Worm (Caenorhabditis elegans) whole organism, young adult: Measurements from ENCODE around the gene Y116A8A.6.

ENCODE experiments used
- C06A6.2 ChIP-seq: fragments of 200-800 bp; sonication (Bioruptor generic); conservative IDR thresholded peaks from 2 replicates; pipeline ENCODE4 v1.3.6; 2022; ENCODE audit warnings: missing genetic modification characterization, missing compliant biosample characterization
- C17E4.6 ChIP-seq: fragments of 200-800 bp; sonication (Bioruptor generic); IDR thresholded peaks from 2 replicates; pipeline ENCODE4 v1.3.6; 2022; ENCODE audit warnings: missing genetic modification reagents, missing genetic modification characterization, missing compliant biosample characterization
- D2030.7 ChIP-seq: fragments of 200-800 bp; sonication (Bioruptor generic); IDR thresholded peaks from 2 replicates; pipeline ENCODE4 v1.3.6; 2022; ENCODE audit warnings: missing genetic modification reagents, missing genetic modification characterization, missing compliant biosample characterization
- F57A8.1 ChIP-seq: fragments of 200-800 bp; sonication (Bioruptor generic); optimal IDR thresholded peaks from 2 replicates; lab custom pipeline; 2018; ENCODE audit warnings: mild to moderate bottlenecking, missing genetic modification characterization, moderate library complexity, missing compliant biosample characterization
- K12H6.12 ChIP-seq: fragments of 200-800 bp; sonication (Bioruptor generic); optimal IDR thresholded peaks from 2 replicates; lab custom pipeline; 2018; ENCODE audit warnings: mild to moderate bottlenecking, missing genetic modification characterization, missing compliant biosample characterization
- Y56A3A.18 ChIP-seq: fragments of 200-800 bp; sonication (Bioruptor generic); IDR thresholded peaks from 2 replicates; pipeline ENCODE4 v1.3.6; 2022; ENCODE audit warnings: missing genetic modification reagents, missing genetic modification characterization, missing compliant biosample characterization
- Y67H2A.10 ChIP-seq: fragments of 200-800 bp; sonication (Bioruptor generic); conservative IDR thresholded peaks from 2 replicates; pipeline ENCODE4 v1.3.6; 2022; ENCODE audit warnings: missing genetic modification reagents, missing genetic modification characterization, missing compliant biosample characterization
- Y79H2A.3 ChIP-seq: fragments of 200-800 bp; sonication (Bioruptor generic); conservative IDR thresholded peaks from 2 replicates; pipeline ENCODE4 v1.3.6; 2022; ENCODE audit warnings: missing genetic modification reagents, missing genetic modification characterization, missing compliant biosample characterization
- Y95B8A.8 ChIP-seq: fragments of 200-800 bp; sonication (Bioruptor generic); IDR thresholded peaks from 2 replicates; pipeline ENCODE4 v1.3.6; 2022; ENCODE audit warnings: missing genetic modification reagents, missing genetic modification characterization, missing compliant biosample characterization
- ZK185.1 ChIP-seq: sonication (generic microtip); optimal IDR thresholded peaks from 2 replicates; lab custom pipeline; 2016; ENCODE audit warnings: mild to moderate bottlenecking, missing genetic modification characterization, missing compliant biosample characterization; ENCODE audit not compliant: poor library complexity, severe bottlenecking
- ama-1 ChIP-seq, 3 experiments: fragments of 150-350 bp in 1 of 3; sonication (generic microtip) in 2 of 3; optimal IDR thresholded peaks; 2 replicates each; lab custom pipeline; 2014 to 2018; ENCODE audit warnings: missing biosample characterization in 2 of 3, missing genetic modification characterization in 2 of 3, missing genetic modification reagents in 2 of 3
- aptf-2 ChIP-seq: fragments of 200-800 bp; sonication (Bioruptor generic); conservative IDR thresholded peaks from 2 replicates; pipeline ENCODE4 v1.3.6; 2022; ENCODE audit warnings: missing genetic modification reagents, missing genetic modification characterization, missing compliant biosample characterization
- aptf-3 ChIP-seq: fragments of 200-800 bp; sonication (Bioruptor generic); IDR thresholded peaks from 2 replicates; pipeline ENCODE4 v1.3.6; 2022; ENCODE audit warnings: missing genetic modification characterization, missing compliant biosample characterization
- attf-6 ChIP-seq: fragments of 200-800 bp; sonication (Bioruptor generic); IDR thresholded peaks from 2 replicates; pipeline ENCODE4 v1.3.6; 2022; ENCODE audit warnings: missing genetic modification reagents, missing genetic modification characterization, missing compliant biosample characterization
- ccch-3 ChIP-seq: fragments of 200-800 bp; sonication (Bioruptor generic); optimal IDR thresholded peaks from 2 replicates; lab custom pipeline; 2018; ENCODE audit warnings: mild to moderate bottlenecking, missing genetic modification characterization, missing compliant biosample characterization
- cebp-2 ChIP-seq: fragments of 200-800 bp; sonication (Bioruptor generic); IDR thresholded peaks from 2 replicates; pipeline ENCODE4 v1.3.6; 2022; ENCODE audit warnings: missing genetic modification characterization, missing compliant biosample characterization
- die-1 ChIP-seq: sonication (generic microtip); optimal IDR thresholded peaks from 2 replicates; lab custom pipeline; 2016; ENCODE audit warnings: missing genotype, mild to moderate bottlenecking, missing genetic modification characterization, missing compliant biosample characterization
- dox-1 ChIP-seq: fragments of 200-800 bp; sonication (Bioruptor generic); IDR thresholded peaks from 2 replicates; pipeline ENCODE4 v1.3.6; 2022; ENCODE audit warnings: missing genetic modification reagents, missing genetic modification characterization, missing compliant biosample characterization
- egl-44 ChIP-seq: fragments of 200-800 bp; sonication (Bioruptor generic); IDR thresholded peaks from 2 replicates; pipeline ENCODE4 v1.3.6; 2022; ENCODE audit warnings: missing genetic modification reagents, missing genetic modification characterization, missing compliant biosample characterization
- him-1 ChIP-seq: sonication (generic microtip); optimal IDR thresholded peaks from 2 replicates; lab custom pipeline; 2016; ENCODE audit warnings: missing genotype, missing genetic modification reagents, missing genetic modification characterization, missing compliant biosample characterization
- hsf-1 ChIP-seq: fragments of 200-800 bp; sonication (Bioruptor generic); IDR thresholded peaks from 2 replicates; pipeline ENCODE4 v1.3.6; 2022; ENCODE audit warnings: missing genetic modification reagents, missing genetic modification characterization, missing compliant biosample characterization
- lin-35 ChIP-seq, 3 experiments: fragments of 150-350 bp in 2 of 3; sonication (generic microtip) in 1 of 3; optimal IDR thresholded peaks; 2 replicates each; lab custom pipeline; 2014 to 2018; ENCODE audit warnings: missing biosample characterization in 3 of 3, missing genetic modification characterization in 3 of 3, missing genetic modification reagents in 3 of 3
- lsy-27 ChIP-seq: sonication (generic microtip); optimal IDR thresholded peaks from 2 replicates; lab custom pipeline; 2017; ENCODE audit warnings: missing genetic modification characterization, mild to moderate bottlenecking, missing compliant biosample characterization, antibody characterized with exemption, missing genotype, borderline replicate concordance; ENCODE audit not compliant: insufficient read depth
- madf-10 ChIP-seq: sonication (generic microtip); optimal IDR thresholded peaks from 2 replicates; lab custom pipeline; 2016; ENCODE audit warnings: mild to moderate bottlenecking, missing genetic modification characterization, missing compliant biosample characterization
- nfya-1 ChIP-seq: sonication (generic microtip); optimal IDR thresholded peaks from 2 replicates; lab custom pipeline; 2017; ENCODE audit warnings: antibody characterized with exemption, missing compliant biosample characterization, missing genetic modification characterization, borderline replicate concordance; ENCODE audit not compliant: insufficient read depth
- nhr-27 ChIP-seq: fragments of 200-800 bp; sonication (Bioruptor generic); optimal IDR thresholded peaks from 2 replicates; lab custom pipeline; 2018; ENCODE audit warnings: mild to moderate bottlenecking, missing genetic modification characterization, moderate library complexity, missing compliant biosample characterization
- nhr-90 ChIP-seq: sonication (generic microtip); optimal IDR thresholded peaks from 2 replicates; lab custom pipeline; 2016; ENCODE audit warnings: missing genotype, mild to moderate bottlenecking, missing genetic modification characterization, missing compliant biosample characterization
- pbrm-1 ChIP-seq: fragments of 200-800 bp; sonication (Bioruptor generic); IDR thresholded peaks from 2 replicates; pipeline ENCODE4 v1.3.6; 2022; ENCODE audit warnings: missing genetic modification reagents, missing genetic modification characterization, missing compliant biosample characterization
- rcor-1 ChIP-seq: fragments of 200-800 bp; sonication (Bioruptor generic); IDR thresholded peaks from 2 replicates; pipeline ENCODE4 v1.3.6; 2022; ENCODE audit warnings: missing genetic modification reagents, missing genetic modification characterization, missing compliant biosample characterization
- repo-1 ChIP-seq: sonication (generic microtip); optimal IDR thresholded peaks from 2 replicates; lab custom pipeline; 2017; ENCODE audit warnings: mild to moderate bottlenecking, missing genetic modification characterization, missing compliant biosample characterization
- snpc-4 ChIP-seq, 5 experiments: fragments of 150-350 bp in 1 of 5; sonication (generic microtip) in 4 of 5; optimal IDR thresholded peaks; 2 replicates each; lab custom pipeline; 2014 to 2018; ENCODE audit warnings: missing genetic modification characterization in 5 of 5, missing biosample characterization in 3 of 5, antibody characterized with exemption in 2 of 5, mild to moderate bottlenecking in 2 of 5, missing compliant biosample characterization in 2 of 5, missing genotype in 2 of 5, moderate library complexity in 2 of 5, missing genetic modification reagents in 1 of 5
- xnd-1 ChIP-seq: sonication (generic microtip); optimal IDR thresholded peaks from 2 replicates; lab custom pipeline; 2016; ENCODE audit warnings: missing genotype, missing genetic modification reagents, missing genetic modification characterization, missing compliant biosample characterization
- zfh-2 ChIP-seq: fragments of 200-800 bp; sonication (Bioruptor generic); conservative IDR thresholded peaks from 2 replicates; pipeline ENCODE4 v1.3.6; 2022; ENCODE audit warnings: missing genetic modification reagents, missing genetic modification characterization, missing compliant biosample characterization
- zim-3 ChIP-seq: sonication (generic microtip); optimal IDR thresholded peaks from 2 replicates; lab custom pipeline; 2017; ENCODE audit warnings: mild to moderate bottlenecking, missing genetic modification characterization, moderate library complexity, missing compliant biosample characterization
- ztf-18 ChIP-seq: sonication (generic microtip); optimal IDR thresholded peaks from 2 replicates; lab custom pipeline; 2016; ENCODE audit warnings: missing genotype, mild to moderate bottlenecking, missing genetic modification characterization, missing compliant biosample characterization
- ztf-22 ChIP-seq: fragments of 200-800 bp; sonication (Bioruptor generic); optimal IDR thresholded peaks from 2 replicates; lab custom pipeline; 2018; ENCODE audit warnings: mild to moderate bottlenecking, missing genetic modification characterization, moderate library complexity, missing compliant biosample characterization

Y116A8A.6 gene

DNA sequence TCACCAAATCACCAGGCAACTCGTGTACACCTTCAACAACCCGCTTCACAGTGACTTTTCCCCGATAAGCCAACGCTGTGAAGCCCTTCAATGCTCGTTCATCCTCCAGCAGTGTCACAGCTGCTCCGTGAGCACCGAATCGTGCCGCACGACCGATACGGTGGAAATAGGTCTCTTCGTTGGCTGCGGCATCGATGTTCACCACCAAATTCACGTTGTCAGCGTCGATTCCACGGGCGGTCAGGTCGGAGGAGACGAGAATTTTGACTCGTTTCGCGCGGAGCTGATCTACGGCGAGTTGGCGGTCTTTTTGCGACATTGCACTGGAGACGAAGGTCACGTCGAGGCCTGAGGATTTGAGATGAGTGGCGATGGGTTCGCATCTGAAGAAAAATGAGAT lies 32.1 kb upstream of the Y116A8A.6 start:
- TF ChIP-seq rcor-1 (no peak), ZK185.1 (no peak), zfh-2 (GFP tag; lab: Robert Waterston, UW) (peak; percentile 73), madf-10 (tag; lab: Kevin White, UChicago) (no peak), ztf-22 (GFP tag; lab: Kevin White, UChicago) (no peak), xnd-1 (tag; lab: Kevin White, UChicago) (no peak), aptf-2 (GFP tag; lab: Robert Waterston, UW) (no peak), ccch-3 (GFP tag; lab: Kevin White, UChicago) (no peak), zim-3 (tag; lab: Kevin White, UChicago) (peak; percentile 3), C06A6.2 (GFP tag; lab: Robert Waterston, UW) (no peak), D2030.7 (no peak), cebp-2 (GFP tag; lab: Robert Waterston, UW) (no peak), dox-1 (GFP tag; lab: Robert Waterston, UW) (0 out of 2 replicates have a peak, but pooled peaks have one; percentile 8), ama-1 (optimal IDR thresholded peaks at IDR 0.05; lab: Kevin White, UChicago) (no peak), ama-1 (GFP tag; optimal IDR thresholded peaks at IDR 0.05; lab: Kevin White, UChicago) (no peak), nhr-90 (no peak), die-1 (tag; lab: Kevin White, UChicago) (no peak), Y79H2A.3 (GFP tag; lab: Robert Waterston, UW) (no peak), him-1 (tag; lab: Kevin White, UChicago) (no peak), lin-35 (GFP tag; optimal IDR thresholded peaks at IDR 0.05; lab: Kevin White, UChicago) (no peak), C17E4.6 (GFP tag; lab: Robert Waterston, UW) (no peak), K12H6.12 (tag; lab: Kevin White, UChicago) (no peak), attf-6 (GFP tag; lab: Robert Waterston, UW) (0 out of 2 replicates have a peak, but pooled peaks have one; percentile 50), pbrm-1 (GFP tag; lab: Robert Waterston, UW) (no peak), ztf-18 (tag; lab: Kevin White, UChicago) (no peak), Y67H2A.10 (no peak), nhr-27 (tag; lab: Kevin White, UChicago) (no peak), aptf-3 (GFP tag; lab: Robert Waterston, UW) (no peak), egl-44 (GFP tag; lab: Robert Waterston, UW) (no peak)

DNA sequence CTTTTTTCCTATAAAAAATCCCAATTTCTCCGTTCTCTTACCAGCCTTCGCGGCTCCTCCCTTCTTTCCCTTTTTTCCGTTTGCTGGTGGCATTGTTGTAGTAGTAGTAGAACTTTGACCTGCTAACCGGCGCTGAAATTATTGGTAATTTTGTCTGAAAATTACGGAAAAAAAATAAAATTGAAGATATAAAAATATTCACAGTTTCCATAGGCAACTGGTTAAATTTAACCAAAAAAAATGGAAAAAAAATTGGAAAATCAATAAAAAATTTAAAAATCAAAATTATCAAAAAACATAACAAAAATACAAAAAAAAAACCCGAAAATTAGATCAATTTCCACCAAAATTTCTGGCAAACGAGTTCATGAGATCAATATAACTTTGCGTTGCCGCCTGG lies 26.2 kb upstream of the Y116A8A.6 start, which contains the start of gene map-2:
Gene map-2 (minus strand): TSS at position 101 of the 400 bp plus-strand sequence.
- TF ChIP-seq nfya-1 (tag; lab: Kevin White, UChicago) (no peak), repo-1 (tag; lab: Kevin White, UChicago) (no peak), Y95B8A.8 (GFP tag; lab: Robert Waterston, UW) (no peak), F57A8.1 (no peak), Y56A3A.18 (no peak), lsy-27 (tag; lab: Kevin White, UChicago) (no peak), snpc-4 (GFP tag; optimal IDR thresholded peaks at IDR 0.05; lab: Kevin White, UChicago) (no peak), snpc-4 (tag; optimal IDR thresholded peaks at IDR 0.05; lab: Kevin White, UChicago) (peak in 1 of 4 experiments; percentile 62), hsf-1 (no peak)
